Worm (Caenorhabditis elegans) whole organism, midembryonic: ENCODE measurements around the gene F54D5.9.

Source experiments
- T22C8.4 ChIP-seq: fragments of 200-800 bp; sonication (Bioruptor generic); IDR thresholded peaks from 2 replicates; pipeline ENCODE4 v1.3.6; 2022; ENCODE audit warnings: missing genetic modification characterization, missing compliant biosample characterization
- cog-1 ChIP-seq: sonication (generic microtip); optimal IDR thresholded peaks from 2 replicates; lab custom pipeline; 2016; ENCODE audit warnings: missing genetic modification characterization, missing compliant biosample characterization
- ztf-23 ChIP-seq: fragments of 200-800 bp; sonication (Bioruptor generic); IDR thresholded peaks from 2 replicates; pipeline ENCODE4 v1.3.6; 2022; ENCODE audit warnings: missing genetic modification reagents, missing genetic modification characterization, missing compliant biosample characterization
- ztf-29 ChIP-seq: fragments of 200-800 bp; sonication (Bioruptor generic); IDR thresholded peaks from 2 replicates; pipeline ENCODE4 v1.3.6; 2022; ENCODE audit warnings: missing genetic modification reagents, missing genetic modification characterization, missing compliant biosample characterization

- TF ChIP-seq ztf-29: no peak
- no peak for TF ChIP-seq ztf-23 (GFP tag; lab: Robert Waterston, UW)
- no peak for TF ChIP-seq cog-1 (tag; lab: Kevin White, UChicago)
- no peak for TF ChIP-seq T22C8.4 (GFP tag; lab: Robert Waterston, UW)
Measured at ce11 chrII:11501956-11502355, 42.7 kb downstream of the F54D5.9 start.
